Fruit fly (Drosophila melanogaster): ENCODE results near the gene CG34164.
A peak's percentile ranks its signal among the peaks of the same experiment; 100 is the strongest.

Gene CG34164

DNA sequence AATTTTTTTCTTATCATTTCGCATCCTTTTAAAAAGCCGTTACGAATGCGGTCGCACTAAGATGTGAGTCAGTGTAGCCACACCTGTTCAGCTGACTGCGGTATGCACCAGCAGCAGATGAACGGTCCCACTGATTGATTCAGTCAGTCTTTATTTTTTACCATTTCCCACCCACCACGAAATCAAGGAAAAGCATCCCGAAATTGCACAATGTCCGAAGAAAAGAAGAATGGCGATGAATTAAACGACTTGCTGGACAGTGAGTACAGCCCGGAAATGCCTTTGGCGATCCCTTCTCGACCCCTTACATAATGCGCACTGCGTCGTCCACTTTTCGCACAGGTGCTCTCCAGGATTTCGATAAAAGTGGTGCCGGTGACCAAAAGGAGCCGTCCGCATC, 37.5 kb downstream of the CG34164 start (continued):
- TF ChIP-seq CG5180 (GFP tag; optimal IDR thresholded peaks at IDR 0.05), result no peak
- TF ChIP-seq sima (GFP tag; optimal IDR thresholded peaks at IDR 0.05), result no peak
- no peak for TF ChIP-seq gcm (GFP tag; optimal IDR thresholded peaks at IDR 0.05)
- TF ChIP-seq CG2116 (GFP tag; optimal IDR thresholded peaks at IDR 0.05), result peak; percentile 48

DNA sequence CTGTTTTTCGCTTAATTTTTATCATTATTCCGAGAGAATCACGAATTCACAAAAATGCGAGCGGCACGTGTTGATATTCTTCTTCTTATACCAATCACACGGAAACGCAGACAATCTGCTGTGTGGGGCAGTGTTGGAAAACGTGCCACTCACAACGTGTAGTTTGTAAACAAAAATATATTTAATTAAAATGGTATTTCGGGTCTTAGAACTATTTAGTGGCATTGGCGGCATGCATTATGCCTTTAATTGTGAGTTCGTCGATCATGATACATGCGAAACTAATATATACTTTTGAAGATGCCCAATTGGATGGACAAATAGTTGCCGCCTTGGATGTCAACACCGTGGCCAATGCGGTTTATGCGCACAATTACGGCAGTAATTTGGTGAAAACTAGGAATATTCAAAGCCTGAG, 40.3 kb downstream of the CG34164 start, which contains the start of the genes CG6712 and Mt2:
TSS of gene CG6712 (minus strand) at position 116 of the 418 bp plus-strand sequence.
TSS of gene Mt2 (plus strand) at position 130 of the 418 bp plus-strand sequence.
- TF ChIP-seq run (tag; optimal IDR thresholded peaks at IDR 0.05), result no peak
- no peak for TF ChIP-seq bcd (GFP tag; optimal IDR thresholded peaks at IDR 0.05)
- TF ChIP-seq CHES-1-like (GFP tag; optimal IDR thresholded peaks at IDR 0.05), result peak; percentile 1
- no peak for TF ChIP-seq CG6175 (GFP tag; IDR thresholded peaks at IDR 0.05)
- peak; percentile 19 for TF ChIP-seq phol (tag; optimal IDR thresholded peaks at IDR 0.05)
- TF ChIP-seq Abd-B (GFP tag; optimal IDR thresholded peaks at IDR 0.05), result no peak
- TF ChIP-seq hth (optimal IDR thresholded peaks at IDR 0.05), result no peak
- TF ChIP-seq CG17385 (GFP tag; optimal IDR thresholded peaks at IDR 0.05), result peak; percentile 98
- peak; percentile 93 for TF ChIP-seq cwo (GFP tag; optimal IDR thresholded peaks at IDR 0.05)
- no peak for TF ChIP-seq luna (GFP tag; optimal IDR thresholded peaks at IDR 0.05)
- peak; percentile 22; the same call in 1 of the 2 replicates for TF ChIP-seq CG9932 (GFP tag; IDR thresholded peaks at IDR 0.05)
- no peak for TF ChIP-seq CG4854 (GFP tag; optimal IDR thresholded peaks at IDR 0.05)
- TF ChIP-seq CG18764 (GFP tag; optimal IDR thresholded peaks at IDR 0.05), result no peak
- TF ChIP-seq CG30431 (GFP tag; optimal IDR thresholded peaks at IDR 0.05), result no peak
- no peak for TF ChIP-seq CG6654 (GFP tag; optimal IDR thresholded peaks at IDR 0.05)
- TF ChIP-seq chinmo (GFP tag; IDR thresholded peaks at IDR 0.05; ENCODE audit: partially characterized antibody), result no peak
- TF ChIP-seq exex (tag; optimal IDR thresholded peaks at IDR 0.05), result no peak
- no peak for TF ChIP-seq CG32532 (GFP tag; IDR thresholded peaks at IDR 0.05)
- TF ChIP-seq ro (GFP tag; IDR thresholded peaks at IDR 0.05), result no peak
- peak; percentile 80; the same call in 1 of the 3 replicates for TF ChIP-seq CG34422 (GFP tag; IDR thresholded peaks at IDR 0.05)
- TF ChIP-seq CG2889 (GFP tag; IDR thresholded peaks at IDR 0.05), result no peak
- no peak for TF ChIP-seq CG13894 (tag; optimal IDR thresholded peaks at IDR 0.05)
- no peak for TF ChIP-seq ap (GFP tag; IDR thresholded peaks at IDR 0.05)
- TF ChIP-seq slou (GFP tag; optimal IDR thresholded peaks at IDR 0.05), result no peak
- TF ChIP-seq CG15514 (GFP tag; optimal IDR thresholded peaks at IDR 0.05), result peak; percentile 8
- peak; percentile 5 for TF ChIP-seq nmo (GFP tag; optimal IDR thresholded peaks at IDR 0.05)
- no peak for TF ChIP-seq twi (tag; optimal IDR thresholded peaks at IDR 0.05)
- TF ChIP-seq ac (GFP tag; optimal IDR thresholded peaks at IDR 0.05), result no peak
- no peak for TF ChIP-seq CG3838 (GFP tag; optimal IDR thresholded peaks at IDR 0.05)
- peak; percentile 92 for TF ChIP-seq CG10267 (tag; optimal IDR thresholded peaks at IDR 0.05)
- no peak; the same call in 1 of the 2 replicates for TF ChIP-seq lmd (GFP tag; IDR thresholded peaks at IDR 0.05)
- no peak for TF ChIP-seq CG6854 (GFP tag; optimal IDR thresholded peaks at IDR 0.05)
- no peak for TF ChIP-seq Pdp1 (GFP tag; optimal IDR thresholded peaks at IDR 0.05)
- TF ChIP-seq fd96Cb (tag; optimal IDR thresholded peaks at IDR 0.05), result no peak
- TF ChIP-seq hbn (GFP tag; IDR thresholded peaks at IDR 0.05; ENCODE audit: partially characterized antibody), result no peak
- TF ChIP-seq CG12659 (GFP tag; optimal IDR thresholded peaks at IDR 0.05), result peak; percentile 42
- TF ChIP-seq CG18262 (tag; optimal IDR thresholded peaks at IDR 0.05), result no peak
- no peak for TF ChIP-seq Neu2 (GFP tag; optimal IDR thresholded peaks at IDR 0.05; ENCODE audit: borderline replicate concordance)
- peak; percentile 20 for TF ChIP-seq ems (GFP tag; optimal IDR thresholded peaks at IDR 0.05)
- peak; percentile 20 for TF ChIP-seq lilli (GFP tag; optimal IDR thresholded peaks at IDR 0.05)
- no peak for TF ChIP-seq pb (GFP tag; optimal IDR thresholded peaks at IDR 0.05)
- TF ChIP-seq CG31441 (GFP tag; IDR thresholded peaks at IDR 0.05), result no peak
- TF ChIP-seq CG30403 (GFP tag; optimal IDR thresholded peaks at IDR 0.05), result no peak
- 0 out of 3 replicates have a peak, but pooled peaks have one; percentile 17 for TF ChIP-seq row (GFP tag; IDR thresholded peaks at IDR 0.05)
- TF ChIP-seq CG18011 (GFP tag; optimal IDR thresholded peaks at IDR 0.05), result no peak
- TF ChIP-seq CG16779 (GFP tag; IDR thresholded peaks at IDR 0.05), result no peak
